Fruit fly (Drosophila melanogaster): ENCODE data around the gene spd-2.

The spd-2 gene

DNA sequence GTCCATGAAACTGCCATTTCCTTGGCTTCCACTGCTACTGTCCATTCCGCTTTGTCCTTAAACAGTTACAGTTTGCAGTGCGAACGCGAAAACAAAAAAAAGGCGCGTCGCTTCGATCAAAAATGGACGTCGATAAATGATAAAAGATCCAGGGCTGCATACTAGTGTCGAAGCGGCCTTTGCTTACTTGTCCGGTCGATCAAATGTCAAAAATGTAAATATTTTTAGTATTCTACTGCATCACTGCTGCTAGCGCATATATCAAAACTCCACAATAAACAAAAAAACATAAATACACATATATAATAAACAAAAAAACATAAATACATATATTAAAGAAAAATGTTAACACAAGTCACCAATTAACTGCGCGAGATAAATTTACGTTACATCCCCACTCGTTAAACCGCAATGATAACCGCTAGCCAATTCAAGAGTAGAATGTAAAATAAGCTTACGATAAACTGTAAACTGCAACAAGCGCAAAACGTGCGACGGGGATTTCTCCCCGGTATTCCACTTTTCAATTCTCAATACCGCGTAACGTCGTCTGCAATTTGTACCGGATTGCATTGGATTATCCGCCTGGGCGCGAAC, at the start of gene spd-2, which contains the start of gene Apl:
spd-2 (minus strand) TSS at position 93 of the 597 bp plus-strand sequence.
Apl (plus strand) TSS at position 260 of the 597 bp plus-strand sequence.
- no peak for TF ChIP-seq CG17801 (GFP tag; optimal IDR thresholded peaks at IDR 0.05; ENCODE audit: partially characterized antibody)

- TF ChIP-seq CG17801 (GFP tag; optimal IDR thresholded peaks at IDR 0.05; ENCODE audit: partially characterized antibody): no peak
Observed at dm6 chr3L:16644505-16644904, 49.7 kb upstream of the spd-2 start.

DNA sequence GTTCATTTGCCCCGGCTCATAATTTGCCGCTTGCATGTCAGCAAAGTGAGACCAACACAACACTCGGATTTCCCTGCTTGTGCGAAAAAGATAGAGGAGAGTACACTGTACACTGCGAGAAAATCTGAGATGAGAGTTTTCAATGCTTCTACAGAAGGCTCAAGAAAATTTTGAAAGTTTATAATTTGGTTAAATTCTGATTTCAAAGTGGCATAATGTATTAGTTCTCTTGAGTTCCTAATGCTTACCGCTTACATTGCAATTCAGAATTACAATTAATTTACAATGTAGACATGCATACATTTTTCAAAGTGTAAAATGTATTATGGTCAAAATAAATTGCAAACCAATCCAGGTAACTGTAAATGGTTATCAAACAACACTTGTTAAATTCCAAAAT, 48.1 kb upstream of the spd-2 start:
- peak; percentile 34 for TF ChIP-seq CG17801 (GFP tag; optimal IDR thresholded peaks at IDR 0.05; ENCODE audit: partially characterized antibody)

DNA sequence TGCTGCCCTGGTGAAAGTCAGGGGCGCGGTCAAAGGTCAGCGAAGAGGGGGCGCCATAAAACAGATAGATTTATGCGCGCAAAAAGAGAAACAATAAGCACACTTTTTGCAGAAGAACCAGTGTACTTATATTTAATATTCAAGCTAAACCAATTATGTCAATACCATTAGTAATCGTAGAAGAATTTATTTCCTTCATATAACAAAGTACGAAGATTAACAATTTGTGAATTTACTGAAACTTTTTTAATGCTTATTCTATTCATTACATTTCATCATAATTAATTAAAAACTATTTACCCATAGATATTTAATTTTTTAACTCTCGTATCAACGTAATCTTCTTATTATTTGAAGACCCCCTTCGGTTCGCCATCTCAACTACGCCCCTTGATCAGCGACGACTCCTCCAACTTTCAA, 47.3 kb upstream of the spd-2 start:
- TF ChIP-seq CG17801 (GFP tag; optimal IDR thresholded peaks at IDR 0.05; ENCODE audit: partially characterized antibody): no peak

dm6 chr3L:16641094-16641493, 46.3 kb upstream of the spd-2 start:
- TF ChIP-seq CG17801 (GFP tag; optimal IDR thresholded peaks at IDR 0.05; ENCODE audit: partially characterized antibody): no peak

DNA sequence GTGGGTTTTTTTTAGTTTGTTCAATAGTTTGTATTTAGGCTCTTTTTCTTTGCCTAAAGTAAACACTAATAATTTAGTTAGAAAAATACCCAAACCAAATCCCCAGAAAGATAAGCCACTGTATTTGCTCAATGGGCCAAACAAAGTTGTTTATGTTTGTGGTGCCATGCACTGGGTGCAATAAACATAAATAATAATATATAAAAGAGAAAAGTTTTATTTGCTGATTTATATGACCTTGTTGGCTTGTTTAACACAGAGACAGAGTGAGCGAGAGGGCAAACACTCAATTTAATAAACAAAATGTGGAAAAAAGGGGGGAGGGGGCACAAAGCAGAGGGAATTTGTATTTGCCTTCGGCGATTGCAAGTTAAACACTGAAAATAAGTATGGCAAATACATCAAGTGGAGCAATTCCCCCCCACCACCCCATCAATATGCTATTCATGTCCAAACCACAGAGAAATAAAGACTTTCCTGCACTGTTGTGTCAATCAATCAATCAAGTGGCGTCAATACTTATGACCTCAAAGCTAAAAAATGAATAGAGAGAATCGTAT, 45.8 kb upstream of the spd-2 start:
- no peak for TF ChIP-seq CG17801 (GFP tag; optimal IDR thresholded peaks at IDR 0.05; ENCODE audit: partially characterized antibody)

- no peak for TF ChIP-seq CG17801 (GFP tag; optimal IDR thresholded peaks at IDR 0.05; ENCODE audit: partially characterized antibody)
Observed at dm6 chr3L:16638639-16639388, 44.0 kb upstream of the spd-2 start.

DNA sequence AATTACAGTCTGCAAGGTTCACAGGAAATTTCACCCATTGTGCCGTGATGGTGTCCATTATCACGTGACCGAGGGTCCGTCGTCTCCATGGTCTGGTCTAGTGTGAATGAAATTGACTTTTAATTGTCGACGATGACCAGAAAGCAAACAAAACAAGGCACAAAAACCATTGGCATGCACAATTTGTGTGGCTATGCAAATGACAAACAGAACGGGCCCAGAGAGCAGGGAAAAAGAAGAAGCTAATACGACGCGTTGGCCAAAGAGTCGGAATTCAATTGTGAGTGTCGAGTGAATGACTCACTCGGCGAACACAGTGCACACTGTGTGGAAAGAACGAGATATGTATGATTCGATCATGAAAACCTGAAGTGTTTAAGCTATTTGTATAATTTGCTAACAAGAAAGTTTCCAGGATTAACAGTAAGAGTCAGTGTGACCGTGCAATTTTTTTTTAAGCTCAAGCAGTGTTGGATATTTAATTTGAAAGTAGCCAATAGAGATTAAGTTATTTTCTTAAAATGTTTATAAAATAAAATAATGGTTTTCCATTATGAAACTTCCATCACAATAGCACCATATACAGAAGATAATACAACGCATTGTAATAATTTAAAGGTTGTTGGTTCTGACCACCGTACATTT, 40.9 kb upstream of the spd-2 start:
- no peak for TF ChIP-seq CG17801 (GFP tag; optimal IDR thresholded peaks at IDR 0.05; ENCODE audit: partially characterized antibody)

dm6 chr3L:16634529-16634928, 39.7 kb upstream of the spd-2 start:
- TF ChIP-seq CG17801 (GFP tag; optimal IDR thresholded peaks at IDR 0.05; ENCODE audit: partially characterized antibody): no peak

- TF ChIP-seq CG17801 (GFP tag; optimal IDR thresholded peaks at IDR 0.05; ENCODE audit: partially characterized antibody): no peak
Observed at dm6 chr3L:16634091-16634490, 39.3 kb upstream of the spd-2 start.

DNA sequence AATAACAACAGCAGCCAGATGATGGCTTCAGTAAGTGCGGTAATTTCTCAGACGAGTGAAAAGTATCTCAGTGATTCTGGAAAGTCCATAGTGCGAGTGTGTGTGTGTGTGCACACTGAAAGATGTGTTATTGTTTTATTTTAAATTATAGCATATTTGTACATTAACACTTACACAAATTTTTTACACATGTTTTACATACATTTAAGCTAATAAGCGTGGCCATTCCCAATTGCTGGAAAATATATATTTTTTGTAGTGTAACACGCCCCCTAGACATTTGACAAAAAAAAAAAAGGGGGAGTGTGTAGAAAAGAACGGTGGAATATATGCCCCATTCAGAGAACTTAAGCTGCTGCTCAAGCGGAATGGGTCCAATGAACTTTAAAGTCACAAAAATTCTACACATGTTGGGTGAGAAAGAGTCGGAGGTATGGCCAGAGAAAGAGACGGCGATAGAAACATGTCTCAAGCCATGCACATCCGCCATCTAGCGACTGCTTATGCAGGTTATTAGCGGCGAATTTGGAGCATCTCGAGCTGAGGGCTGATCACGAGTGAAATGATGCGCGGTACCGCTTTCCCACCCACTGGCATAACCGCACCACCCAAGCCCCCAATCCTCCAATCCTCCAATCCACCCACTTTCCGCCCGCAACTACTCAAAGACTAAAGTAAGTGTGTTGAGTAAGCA, 37.2 kb upstream of the spd-2 start:
- no peak for TF ChIP-seq CG17801 (GFP tag; optimal IDR thresholded peaks at IDR 0.05; ENCODE audit: partially characterized antibody)

- no peak for TF ChIP-seq CG17801 (GFP tag; optimal IDR thresholded peaks at IDR 0.05; ENCODE audit: partially characterized antibody)
Observed at dm6 chr3L:16629793-16630192, 35.0 kb upstream of the spd-2 start.

- TF ChIP-seq CG17801 (GFP tag; optimal IDR thresholded peaks at IDR 0.05; ENCODE audit: partially characterized antibody): no peak
Observed at dm6 chr3L:16626199-16626598, 31.4 kb upstream of the spd-2 start.

dm6 chr3L:16615132-16615709, 20.4 kb upstream of the spd-2 start, which contains the start of gene Mo25:
Gene Mo25, minus strand, starts transcription at chr3L:16615472.
- peak; percentile 64 for TF ChIP-seq CG17801 (GFP tag; optimal IDR thresholded peaks at IDR 0.05; ENCODE audit: partially characterized antibody)

DNA sequence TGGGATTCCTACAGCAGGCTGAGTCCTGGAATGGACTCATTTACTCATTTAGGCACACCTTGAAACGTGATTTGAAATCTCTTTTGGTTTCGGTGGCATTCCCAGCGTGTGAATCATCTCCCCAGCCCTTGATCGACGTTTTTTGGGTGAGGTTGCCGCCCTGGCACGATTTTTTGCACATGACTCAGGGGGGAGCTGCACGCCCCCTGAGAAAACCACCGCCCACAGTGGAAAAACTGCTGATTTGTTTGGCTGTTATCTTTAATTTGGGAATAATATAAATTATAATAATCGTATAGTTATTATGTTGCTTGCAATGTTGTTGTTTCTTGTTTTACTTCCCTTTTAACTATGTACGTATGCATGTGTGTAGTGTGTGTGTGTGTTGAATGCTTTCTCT, 18.2 kb upstream of the spd-2 start:
- TF ChIP-seq CG17801 (GFP tag; optimal IDR thresholded peaks at IDR 0.05; ENCODE audit: partially characterized antibody): peak; percentile 48
